Fruit fly (Drosophila melanogaster) whole organism, prepupa: ENCODE measurements around the gene corn.

ENCODE experiments used
- Blimp-1 ChIP-seq: fragments of 200-800 bp; sonication (Bioruptor generic); optimal IDR thresholded peaks from 3 replicates; lab custom pipeline; 2017; ENCODE audit warnings: missing biosample characterization, missing genetic modification characterization, mild to moderate bottlenecking, moderate library complexity, missing genetic modification reagents
- CG10631 ChIP-seq: fragments of 200-800 bp; sonication (Bioruptor generic); optimal IDR thresholded peaks from 2 replicates; lab custom pipeline; 2016; ENCODE audit warnings: missing biosample characterization, missing genetic modification characterization
- CG10669 ChIP-seq: fragments of 200-800 bp; sonication (Bioruptor generic); optimal IDR thresholded peaks from 3 replicates; lab custom pipeline; 2018; ENCODE audit warnings: missing biosample characterization, mild to moderate bottlenecking, missing genetic modification characterization, moderate library complexity
- CG11294 ChIP-seq: fragments of 200-800 bp; sonication (Bioruptor generic); IDR thresholded peaks from 2 replicates; pipeline ENCODE4 v1.3.6; 2022; ENCODE audit warnings: missing biosample characterization, missing genetic modification characterization
- CG11762 ChIP-seq: fragments of 200-800 bp; sonication (Bioruptor generic); optimal IDR thresholded peaks from 3 replicates; lab custom pipeline; 2016; ENCODE audit warnings: missing biosample characterization, missing genetic modification characterization; ENCODE audit not compliant: insufficient read depth
- CG15336 ChIP-seq: fragments of 200-800 bp; sonication (Bioruptor generic); IDR thresholded peaks from 2 replicates; pipeline ENCODE4 v1.3.6; 2022; ENCODE audit warnings: missing biosample characterization, missing genetic modification characterization
- CG1621 ChIP-seq: fragments of 200-800 bp; sonication (Bioruptor generic); optimal IDR thresholded peaks from 3 replicates; lab custom pipeline; 2018; ENCODE audit warnings: missing biosample characterization, mild to moderate bottlenecking, missing genetic modification characterization
- CG16779 ChIP-seq: fragments of 200-800 bp; sonication (Bioruptor generic); optimal IDR thresholded peaks from 3 replicates; lab custom pipeline; 2017; ENCODE audit warnings: missing biosample characterization, mild to moderate bottlenecking, missing genetic modification characterization
- CG3032 ChIP-seq: fragments of 200-800 bp; optimal IDR thresholded peaks from 2 replicates; lab custom pipeline; 2019; ENCODE audit warnings: missing biosample characterization, mild to moderate bottlenecking, missing genetic modification characterization, moderate library complexity
- CG32006 ChIP-seq: fragments of 200-800 bp; sonication (Bioruptor generic); optimal IDR thresholded peaks from 3 replicates; lab custom pipeline; 2017; ENCODE audit warnings: missing biosample characterization, mild to moderate bottlenecking, missing genetic modification characterization
- CG4318 ChIP-seq: fragments of 200-800 bp; sonication (Bioruptor generic); optimal IDR thresholded peaks from 3 replicates; lab custom pipeline; 2017; ENCODE audit warnings: missing biosample characterization, mild to moderate bottlenecking, missing genetic modification characterization
- CG6163 ChIP-seq: fragments of 200-800 bp; sonication (Bioruptor generic); IDR thresholded peaks from 3 replicates; pipeline ENCODE4 v1.3.6; 2022; ENCODE audit warnings: missing biosample characterization, missing genetic modification characterization
- CG6808 ChIP-seq: fragments of 200-800 bp; sonication (Bioruptor generic); optimal IDR thresholded peaks from 3 replicates; lab custom pipeline; 2017; ENCODE audit warnings: missing biosample characterization, missing genetic modification characterization, mild to moderate bottlenecking, moderate library complexity, missing genetic modification reagents
- CG6854 ChIP-seq: fragments of 200-800 bp; sonication (Bioruptor generic); optimal IDR thresholded peaks from 2 replicates; lab custom pipeline; 2017; ENCODE audit warnings: missing biosample characterization, mild to moderate bottlenecking, missing genetic modification characterization
- CG7368 ChIP-seq: fragments of 200-800 bp; sonication (Bioruptor generic); optimal IDR thresholded peaks from 3 replicates; lab custom pipeline; 2016; ENCODE audit warnings: missing biosample characterization, missing genetic modification characterization
- CG8632 ChIP-seq: fragments of 200-800 bp; sonication (Bioruptor generic); optimal IDR thresholded peaks from 3 replicates; lab custom pipeline; 2016; ENCODE audit warnings: missing biosample characterization, missing genetic modification characterization
- CG9139 ChIP-seq: fragments of 200-800 bp; sonication (Bioruptor generic); optimal IDR thresholded peaks from 3 replicates; lab custom pipeline; 2017; ENCODE audit warnings: missing biosample characterization, mild to moderate bottlenecking, missing genetic modification characterization
- Eip75B ChIP-seq: fragments of 200-800 bp; sonication (Bioruptor generic); optimal IDR thresholded peaks from 3 replicates; lab custom pipeline; 2016; ENCODE audit warnings: missing biosample characterization, missing genetic modification characterization
- Eip78C ChIP-seq: fragments of 200-800 bp; sonication (Bioruptor generic); peaks from one replicate; lab custom pipeline; 2016; ENCODE audit warnings: missing biosample characterization, missing genetic modification characterization
- Eip93F ChIP-seq: fragments of 200-800 bp; sonication (Bioruptor generic); optimal IDR thresholded peaks from 2 replicates; lab custom pipeline; 2016; ENCODE audit warnings: missing biosample characterization, mild to moderate bottlenecking, missing genetic modification characterization
- Ets21C ChIP-seq: fragments of 200-800 bp; sonication (Bioruptor generic); optimal IDR thresholded peaks from 3 replicates; lab custom pipeline; 2016; ENCODE audit warnings: missing biosample characterization, missing genetic modification characterization
- Ets96B ChIP-seq: fragments of 200-800 bp; optimal IDR thresholded peaks from 2 replicates; lab custom pipeline; 2019; ENCODE audit warnings: missing biosample characterization, mild to moderate bottlenecking, missing genetic modification characterization, moderate library complexity
- Gug ChIP-seq: fragments of 200-800 bp; sonication (Bioruptor generic); IDR thresholded peaks from 2 replicates; pipeline ENCODE4 v1.3.6; 2022; ENCODE audit warnings: missing biosample characterization, missing genetic modification characterization
- Hr38 ChIP-seq: sonication (Bioruptor generic); optimal IDR thresholded peaks from 2 replicates; lab custom pipeline; 2016; ENCODE audit warnings: missing biosample characterization, missing genetic modification characterization
- Hr39 ChIP-seq: fragments of 200-800 bp; sonication (Bioruptor generic); optimal IDR thresholded peaks from 2 replicates; lab custom pipeline; 2016; ENCODE audit warnings: missing biosample characterization, missing genetic modification characterization
- Hr4 ChIP-seq: fragments of 200-800 bp; sonication (Bioruptor generic); optimal IDR thresholded peaks from 3 replicates; lab custom pipeline; 2016; ENCODE audit warnings: missing biosample characterization, missing genetic modification characterization
- Met ChIP-seq: fragments of 200-800 bp; sonication (Bioruptor generic); optimal IDR thresholded peaks from 3 replicates; lab custom pipeline; 2016; ENCODE audit warnings: missing biosample characterization, missing genetic modification characterization
- OdsH ChIP-seq: fragments of 200-800 bp; sonication (Bioruptor generic); optimal IDR thresholded peaks from 3 replicates; lab custom pipeline; 2016; ENCODE audit warnings: missing biosample characterization, missing genetic modification characterization
- Smox ChIP-seq: fragments of 200-800 bp; sonication (Bioruptor generic); optimal IDR thresholded peaks from 3 replicates; lab custom pipeline; 2016; ENCODE audit warnings: missing biosample characterization, missing genetic modification characterization
- Sox14 ChIP-seq: fragments of 200-800 bp; sonication (Bioruptor generic); optimal IDR thresholded peaks from 3 replicates; lab custom pipeline; 2016; ENCODE audit warnings: missing biosample characterization, missing genetic modification characterization
- achi ChIP-seq: fragments of 200-800 bp; sonication (Bioruptor generic); optimal IDR thresholded peaks from 3 replicates; lab custom pipeline; 2016; ENCODE audit warnings: missing biosample characterization, missing genetic modification characterization
- acj6 ChIP-seq: fragments of 200-800 bp; sonication (Bioruptor generic); optimal IDR thresholded peaks from 3 replicates; lab custom pipeline; 2016; ENCODE audit warnings: missing biosample characterization, missing genetic modification characterization
- cyc ChIP-seq: fragments of 200-800 bp; sonication (Bioruptor generic); optimal IDR thresholded peaks from 3 replicates; lab custom pipeline; 2016; ENCODE audit warnings: missing biosample characterization, missing genetic modification characterization
- dac ChIP-seq: fragments of 200-800 bp; sonication (Bioruptor generic); optimal IDR thresholded peaks from 2 replicates; lab custom pipeline; 2017; ENCODE audit warnings: missing biosample characterization, mild to moderate bottlenecking, missing genetic modification characterization
- dsx ChIP-seq: fragments of 200-800 bp; optimal IDR thresholded peaks from 3 replicates; lab custom pipeline; 2019; ENCODE audit warnings: missing biosample characterization, mild to moderate bottlenecking, missing genetic modification characterization, moderate library complexity; ENCODE audit not compliant: poor library complexity, severe bottlenecking
- eg ChIP-seq: fragments of 200-800 bp; sonication (Bioruptor generic); IDR thresholded peaks from 3 replicates; pipeline ENCODE4 v1.3.6; 2022; ENCODE audit warnings: missing biosample characterization, missing genetic modification characterization
- esn ChIP-seq: fragments of 200-800 bp; sonication (Bioruptor generic); optimal IDR thresholded peaks from 2 replicates; lab custom pipeline; 2016; ENCODE audit warnings: missing biosample characterization, mild to moderate bottlenecking, missing genetic modification characterization, moderate library complexity
- fd85E ChIP-seq: fragments of 200-800 bp; sonication (Bioruptor generic); optimal IDR thresholded peaks from 3 replicates; lab custom pipeline; 2016; ENCODE audit warnings: missing biosample characterization, missing genetic modification characterization
- lz ChIP-seq: fragments of 200-800 bp; sonication (Bioruptor generic); optimal IDR thresholded peaks from 3 replicates; lab custom pipeline; 2016; ENCODE audit warnings: missing biosample characterization, missing genetic modification characterization
- net ChIP-seq: fragments of 200-800 bp; sonication (Bioruptor generic); optimal IDR thresholded peaks from 3 replicates; lab custom pipeline; 2016; ENCODE audit warnings: missing biosample characterization, missing genetic modification characterization
- pdm3 ChIP-seq: fragments of 200-800 bp; sonication (Bioruptor generic); optimal IDR thresholded peaks from 3 replicates; lab custom pipeline; 2016; ENCODE audit warnings: missing biosample characterization, missing genetic modification characterization
- salr ChIP-seq, 2 experiments: fragments of 200-800 bp; sonication (Bioruptor generic); optimal IDR thresholded peaks; 3 replicates each; lab custom pipeline; 2016 to 2018; ENCODE audit warnings: missing biosample characterization in 2 of 2, missing genetic modification characterization in 2 of 2, mild to moderate bottlenecking in 1 of 2
- ss ChIP-seq, 2 experiments: fragments of 200-800 bp; sonication (Bioruptor generic); optimal IDR thresholded peaks; 2 replicates in 1 of 2; 3 replicates in 1 of 2; lab custom pipeline; 2017 to 2018; ENCODE audit warnings: mild to moderate bottlenecking in 2 of 2, missing biosample characterization in 2 of 2, missing genetic modification characterization in 2 of 2, moderate library complexity in 1 of 2
- svp ChIP-seq: fragments of 200-800 bp; sonication (Bioruptor generic); peaks from one replicate; lab custom pipeline; 2016; ENCODE audit warnings: missing biosample characterization, missing genetic modification characterization
- topi ChIP-seq: fragments of 200-800 bp; sonication (Bioruptor generic); optimal IDR thresholded peaks from 3 replicates; lab custom pipeline; 2016; ENCODE audit warnings: missing biosample characterization, missing genetic modification characterization
- vri ChIP-seq: fragments of 200-800 bp; sonication (Bioruptor generic); optimal IDR thresholded peaks from 3 replicates; lab custom pipeline; 2016; ENCODE audit warnings: missing biosample characterization, mild to moderate bottlenecking, missing genetic modification characterization

The corn gene

dm6 chr3L:7153634-7154033, 3.2 kb downstream of the corn start (continued):
- TF ChIP-seq Eip93F (GFP tag; lab: Kevin White, UChicago) (no peak), CG7368 (GFP tag; lab: Kevin White, UChicago) (peak; percentile 70), dac (GFP tag; lab: Kevin White, UChicago) (peak; percentile 60), CG10631 (peak; percentile 73), Hr38 (GFP tag; lab: Kevin White, UChicago) (no peak), CG11762 (GFP tag; lab: Kevin White, UChicago) (peak; percentile 74), salr (GFP tag; optimal IDR thresholded peaks at IDR 0.05; lab: Kevin White, UChicago) (peak; percentile 57 to 65), Smox (GFP tag; lab: Kevin White, UChicago) (peak; percentile 65), CG6808 (GFP tag; lab: Kevin White, UChicago) (peak; percentile 72), Hr4 (GFP tag; lab: Kevin White, UChicago) (peak; percentile 82), pdm3 (GFP tag; lab: Kevin White, UChicago) (peak; percentile 74), achi (GFP tag; lab: Kevin White, UChicago) (peak; percentile 74), CG8632 (peak; percentile 73), CG3032 (tag; lab: Kevin White, UChicago) (peak; percentile 73), CG10669 (GFP tag; lab: Kevin White, UChicago) (peak; percentile 80), Ets21C (peak; percentile 33), lz (peak; percentile 58), Blimp-1 (peak; percentile 10), CG32006 (GFP tag; lab: Kevin White, UChicago) (peak; percentile 88), CG4318 (peak; percentile 76), CG6163 (GFP tag; lab: Robert Waterston, UW) (peak; percentile 62; the same call in 1 of the 3 replicates), cyc (GFP tag; lab: Kevin White, UChicago) (peak; percentile 63), CG9139 (peak; percentile 36), Met (GFP tag; lab: Kevin White, UChicago) (peak; percentile 74), net (GFP tag; lab: Kevin White, UChicago) (peak; percentile 73), eg (GFP tag; lab: Robert Waterston, UW) (peak; percentile 49; the same call in 1 of the 3 replicates), CG11294 (GFP tag; lab: Robert Waterston, UW) (peak; percentile 12; the same call in 1 of the 2 replicates), fd85E (GFP tag; lab: Kevin White, UChicago) (no peak), Sox14 (GFP tag; lab: Kevin White, UChicago) (peak; percentile 71), CG15336 (GFP tag; lab: Robert Waterston, UW) (peak; percentile 82), Eip78C (peak; percentile 94), topi (GFP tag; lab: Kevin White, UChicago) (peak; percentile 72), esn (GFP tag; lab: Kevin White, UChicago) (peak; percentile 78), CG6854 (GFP tag; lab: Kevin White, UChicago) (peak; percentile 11)

- TF ChIP-seq CG15336 (GFP tag; lab: Robert Waterston, UW) (peak; percentile 90), pdm3 (GFP tag; lab: Kevin White, UChicago) (peak; percentile 70), Ets21C (no peak), CG6854 (GFP tag; lab: Kevin White, UChicago) (no peak), dsx (peak; percentile 13), CG11294 (GFP tag; lab: Robert Waterston, UW) (peak; percentile 68; the same call in 1 of the 2 replicates), Eip78C (peak; percentile 86), CG16779 (tag; lab: Kevin White, UChicago) (no peak), OdsH (GFP tag; lab: Kevin White, UChicago) (peak; percentile 73), vri (GFP tag; lab: Kevin White, UChicago) (no peak), CG10631 (peak; percentile 47), Hr39 (no peak), cyc (GFP tag; lab: Kevin White, UChicago) (peak; percentile 15), topi (GFP tag; lab: Kevin White, UChicago) (peak; percentile 10), net (GFP tag; lab: Kevin White, UChicago) (peak; percentile 59), Eip93F (GFP tag; lab: Kevin White, UChicago) (no peak), Gug (GFP tag; lab: Robert Waterston, UW) (peak; percentile 73), Smox (GFP tag; lab: Kevin White, UChicago) (peak; percentile 6), Hr38 (GFP tag; lab: Kevin White, UChicago) (no peak), acj6 (peak; percentile 60), CG4318 (peak; percentile 60), CG1621 (tag; lab: Kevin White, UChicago) (no peak), Ets96B (tag; lab: Kevin White, UChicago) (peak; percentile 40), salr (GFP tag; optimal IDR thresholded peaks at IDR 0.05; lab: Kevin White, UChicago) (peak in 1 of 2 experiments; percentile 62), ss (GFP tag; optimal IDR thresholded peaks at IDR 0.05; lab: Kevin White, UChicago) (no peak), svp (GFP tag; lab: Kevin White, UChicago) (peak; percentile 50), Eip75B (GFP tag; lab: Kevin White, UChicago) (no peak)
Measured at dm6 chr3L:7151521-7152465, 5.1 kb downstream of the corn start.
